Worm (Caenorhabditis elegans) whole organism, L1 larva: ENCODE data around the gene C14A11.2.
A peak's percentile ranks its signal among the peaks of the same experiment; 100 is the strongest.

ENCODE experiments used
- F16B12.6 ChIP-seq: fragments of 150-350 bp; optimal IDR thresholded peaks from 2 replicates; lab custom pipeline; 2014; ENCODE audit warnings: missing biosample characterization, missing genetic modification characterization
- Y116A8C.19 ChIP-seq: sonication (generic microtip); optimal IDR thresholded peaks from 2 replicates; lab custom pipeline; 2016; ENCODE audit warnings: missing compliant biosample characterization, missing genetic modification characterization, borderline replicate concordance
- aha-1 ChIP-seq: fragments of 150-350 bp; optimal IDR thresholded peaks from 2 replicates; lab custom pipeline; 2014; ENCODE audit warnings: missing biosample characterization, missing genetic modification characterization
- aly-2 ChIP-seq: fragments of 150-350 bp; optimal IDR thresholded peaks from 2 replicates; lab custom pipeline; 2014; ENCODE audit warnings: missing biosample characterization, missing genetic modification characterization
- ceh-63 ChIP-seq: fragments of 200-800 bp; sonication (Bioruptor generic); optimal IDR thresholded peaks from 2 replicates; lab custom pipeline; 2018; ENCODE audit warnings: mild to moderate bottlenecking, missing genetic modification characterization, missing compliant biosample characterization
- ceh-88 ChIP-seq: fragments of 200-800 bp; sonication (Bioruptor generic); IDR thresholded peaks from 2 replicates; pipeline ENCODE4 v1.3.6; 2022; ENCODE audit warnings: missing genetic modification characterization, missing compliant biosample characterization
- ceh-90 ChIP-seq: sonication (generic microtip); optimal IDR thresholded peaks from 2 replicates; lab custom pipeline; 2016; ENCODE audit warnings: missing genetic modification characterization, missing compliant biosample characterization
- efl-1 ChIP-seq, 4 experiments: fragments of 150-350 bp; optimal IDR thresholded peaks in 3 of 4; peaks in 1 of 4; 1 replicate in 1 of 4; 2 replicates in 3 of 4; lab custom pipeline; 2014; ENCODE audit warnings: missing biosample characterization in 2 of 4, missing genetic modification characterization in 2 of 4, missing genetic modification reagents in 2 of 4
- egl-27 ChIP-seq, 2 experiments: fragments of 150-350 bp in 1 of 2; sonication (generic microtip); optimal IDR thresholded peaks; 3 replicates each; lab custom pipeline; 2017 to 2018; ENCODE audit warnings: missing biosample characterization in 2 of 2, missing genetic modification characterization in 2 of 2, missing genetic modification reagents in 2 of 2
- elt-2 ChIP-seq: sonication (generic microtip); optimal IDR thresholded peaks from 2 replicates; lab custom pipeline; 2016; ENCODE audit warnings: missing genetic modification characterization, mild to moderate bottlenecking, inconsistent platforms, missing compliant biosample characterization, missing genetic modification reagents
- elt-3 ChIP-seq, 6 experiments: fragments of 150-350 bp in 1 of 6; sonication (generic microtip); optimal IDR thresholded peaks; 2 replicates each; lab custom pipeline; 2017 to 2018; ENCODE audit warnings: missing biosample characterization in 6 of 6, missing genetic modification characterization in 6 of 6, inconsistent platforms in 1 of 6
- fkh-4 ChIP-seq: sonication (generic microtip); optimal IDR thresholded peaks from 2 replicates; lab custom pipeline; 2016; ENCODE audit warnings: missing compliant biosample characterization, missing genetic modification characterization, borderline replicate concordance
- fos-1 ChIP-seq: fragments of 150-350 bp; optimal IDR thresholded peaks from 2 replicates; lab custom pipeline; 2014; ENCODE audit warnings: missing biosample characterization, missing genetic modification characterization
- hlh-4 ChIP-seq: sonication (generic microtip); optimal IDR thresholded peaks from 2 replicates; lab custom pipeline; 2016; ENCODE audit warnings: mild to moderate bottlenecking, missing genetic modification characterization, missing compliant biosample characterization
- hpl-2 ChIP-seq: fragments of 150-350 bp; optimal IDR thresholded peaks from 2 replicates; lab custom pipeline; 2014; ENCODE audit warnings: missing biosample characterization, missing genetic modification reagents, missing genetic modification characterization
- irx-1 ChIP-seq: sonication (generic microtip); optimal IDR thresholded peaks from 2 replicates; lab custom pipeline; 2016; ENCODE audit warnings: missing genetic modification characterization, missing compliant biosample characterization
- lin-13 ChIP-seq: fragments of 150-350 bp; optimal IDR thresholded peaks from 2 replicates; lab custom pipeline; 2014; ENCODE audit warnings: missing biosample characterization, missing genetic modification reagents, missing genetic modification characterization
- lin-15B ChIP-seq: fragments of 150-350 bp; sonication (generic microtip); optimal IDR thresholded peaks from 3 replicates; lab custom pipeline; 2014; ENCODE audit warnings: missing biosample characterization, missing genetic modification characterization
- lin-35 ChIP-seq, 2 experiments: fragments of 150-350 bp; optimal IDR thresholded peaks; 2 replicates each; lab custom pipeline; 2014; ENCODE audit warnings: missing biosample characterization in 2 of 2, missing genetic modification characterization in 2 of 2, missing genetic modification reagents in 2 of 2
- lin-39 ChIP-seq: fragments of 150-350 bp; optimal IDR thresholded peaks from 2 replicates; lab custom pipeline; 2014; ENCODE audit warnings: missing biosample characterization, missing genetic modification reagents, missing genetic modification characterization
- mdl-1 ChIP-seq, 2 experiments: fragments of 150-350 bp; optimal IDR thresholded peaks; 2 replicates each; lab custom pipeline; 2014 to 2017; ENCODE audit warnings: missing biosample characterization in 2 of 2, missing genetic modification characterization in 2 of 2, inconsistent platforms in 1 of 2
- mef-2 ChIP-seq: fragments of 150-350 bp; optimal IDR thresholded peaks from 2 replicates; lab custom pipeline; 2014; ENCODE audit warnings: missing biosample characterization, missing genetic modification characterization
- mep-1 ChIP-seq: fragments of 150-350 bp; optimal IDR thresholded peaks from 2 replicates; lab custom pipeline; 2014; ENCODE audit warnings: missing biosample characterization, missing genetic modification characterization
- nhr-12 ChIP-seq: sonication (generic microtip); optimal IDR thresholded peaks from 2 replicates; lab custom pipeline; 2017; ENCODE audit warnings: missing biosample characterization, missing genetic modification characterization
- nhr-19 ChIP-seq: fragments of 200-800 bp; sonication (Bioruptor generic); conservative IDR thresholded peaks from 2 replicates; pipeline ENCODE4 v1.3.6; 2022; ENCODE audit warnings: missing genetic modification characterization, missing compliant biosample characterization
- nhr-20 ChIP-seq: sonication (generic microtip); optimal IDR thresholded peaks from 2 replicates; lab custom pipeline; 2016; ENCODE audit warnings: mild to moderate bottlenecking, missing genetic modification characterization, missing compliant biosample characterization
- nhr-237 ChIP-seq: fragments of 150-350 bp; optimal IDR thresholded peaks from 2 replicates; lab custom pipeline; 2014; ENCODE audit warnings: missing biosample characterization, missing genetic modification characterization
- nhr-84 ChIP-seq: sonication (generic microtip); optimal IDR thresholded peaks from 2 replicates; lab custom pipeline; 2017; ENCODE audit warnings: missing biosample characterization, missing genetic modification characterization
- nhr-90 ChIP-seq: sonication (generic microtip); optimal IDR thresholded peaks from 2 replicates; lab custom pipeline; 2016; ENCODE audit warnings: mild to moderate bottlenecking, missing genetic modification characterization, missing compliant biosample characterization; ENCODE audit not compliant: poor library complexity
- pag-3 ChIP-seq: sonication (generic microtip); optimal IDR thresholded peaks from 2 replicates; lab custom pipeline; 2017; ENCODE audit warnings: missing genetic modification characterization, mild to moderate bottlenecking, missing compliant biosample characterization, antibody characterized with exemption, borderline replicate concordance; ENCODE audit not compliant: insufficient read depth
- pax-3 ChIP-seq: fragments of 200-800 bp; sonication (Bioruptor generic); optimal IDR thresholded peaks from 2 replicates; lab custom pipeline; 2018; ENCODE audit warnings: mild to moderate bottlenecking, missing genetic modification characterization, moderate library complexity, missing compliant biosample characterization
- pqm-1 ChIP-seq: sonication (generic microtip); optimal IDR thresholded peaks from 3 replicates; lab custom pipeline; 2017; ENCODE audit warnings: missing biosample characterization, missing genetic modification characterization
- sox-4 ChIP-seq: sonication (generic microtip); optimal IDR thresholded peaks from 2 replicates; lab custom pipeline; 2016; ENCODE audit warnings: missing genetic modification characterization, missing compliant biosample characterization
- sptf-1 ChIP-seq: fragments of 150-350 bp; optimal IDR thresholded peaks from 2 replicates; lab custom pipeline; 2014; ENCODE audit warnings: missing biosample characterization, missing genetic modification characterization
- swsn-7 ChIP-seq: sonication (generic microtip); optimal IDR thresholded peaks from 2 replicates; lab custom pipeline; 2016; ENCODE audit warnings: missing genetic modification characterization, missing compliant biosample characterization
- tbx-2 ChIP-seq: sonication (generic microtip); optimal IDR thresholded peaks from 2 replicates; lab custom pipeline; 2016; ENCODE audit warnings: missing genetic modification characterization, missing compliant biosample characterization
- tlp-1 ChIP-seq: fragments of 150-350 bp; optimal IDR thresholded peaks from 2 replicates; lab custom pipeline; 2014; ENCODE audit warnings: missing biosample characterization, missing genetic modification characterization
- unc-30 ChIP-seq: sonication (generic microtip); optimal IDR thresholded peaks from 2 replicates; lab custom pipeline; 2017; ENCODE audit warnings: missing biosample characterization, missing genetic modification characterization
- xbp-1 ChIP-seq: sonication (generic microtip); optimal IDR thresholded peaks from 2 replicates; lab custom pipeline; 2016; ENCODE audit warnings: missing genetic modification characterization, missing compliant biosample characterization
- zag-1 ChIP-seq: fragments of 150-350 bp; optimal IDR thresholded peaks from 2 replicates; lab custom pipeline; 2014; ENCODE audit warnings: missing biosample characterization, missing genetic modification characterization
- zip-4 ChIP-seq: fragments of 200-800 bp; sonication (Bioruptor generic); optimal IDR thresholded peaks from 2 replicates; lab custom pipeline; 2018; ENCODE audit warnings: mild to moderate bottlenecking, missing genetic modification characterization, moderate library complexity, missing compliant biosample characterization
- ztf-4 ChIP-seq: fragments of 150-350 bp; optimal IDR thresholded peaks from 2 replicates; lab custom pipeline; 2014; ENCODE audit warnings: missing biosample characterization, missing genetic modification characterization

C14A11.2 gene

ce11 chrX:2827702-2828182 lies 24.8 kb downstream of the C14A11.2 start, which contains the start of gene ssr-2 (continued):
- TF ChIP-seq pag-3 (tag; lab: Kevin White, UChicago): no peak
- TF ChIP-seq aly-2 (tag; lab: Kevin White, UChicago): no peak
- TF ChIP-seq elt-2 (tag; lab: Kevin White, UChicago): no peak
- TF ChIP-seq mep-1: no peak
- no peak for TF ChIP-seq fkh-4
- no peak for TF ChIP-seq egl-27 (tag; optimal IDR thresholded peaks at IDR 0.05; lab: Kevin White, UChicago)
- peak; percentile 55 for TF ChIP-seq pax-3 (tag; lab: Kevin White, UChicago)
- TF ChIP-seq nhr-19 (GFP tag; lab: Robert Waterston, UW): no peak
- TF ChIP-seq elt-3 (tag; optimal IDR thresholded peaks at IDR 0.05; lab: Kevin White, UChicago): no peak
- no peak for TF ChIP-seq F16B12.6 (tag; lab: Kevin White, UChicago)
- no peak for TF ChIP-seq lin-35 (GFP tag; optimal IDR thresholded peaks at IDR 0.05; lab: Kevin White, UChicago)
- TF ChIP-seq ceh-88 (GFP tag; lab: Robert Waterston, UW): no peak
- no peak for TF ChIP-seq hlh-4 (tag; lab: Kevin White, UChicago)
- no peak for TF ChIP-seq ceh-90 (tag; lab: Kevin White, UChicago)
- no peak for TF ChIP-seq sox-4 (tag; lab: Kevin White, UChicago)
- no peak for TF ChIP-seq zip-4 (GFP tag; lab: Kevin White, UChicago)
- TF ChIP-seq nhr-90: no peak
- TF ChIP-seq lin-15B: no peak
- no peak for TF ChIP-seq ceh-63
- TF ChIP-seq efl-1 (optimal IDR thresholded peaks at IDR 0.05; lab: Kevin White, UChicago): no peak
- peak in 1 of 2 experiments; percentile 51 for TF ChIP-seq efl-1 (GFP tag; optimal IDR thresholded peaks at IDR 0.05 in 1 of 2; lab: Kevin White, UChicago)

- TF ChIP-seq efl-1 (optimal IDR thresholded peaks at IDR 0.05; lab: Kevin White, UChicago) (no peak), efl-1 (GFP tag; optimal IDR thresholded peaks at IDR 0.05 in 1 of 2; lab: Kevin White, UChicago) (peak in 1 of 2 experiments; percentile 74), nhr-20 (tag; lab: Kevin White, UChicago) (no peak), Y116A8C.19 (tag; lab: Kevin White, UChicago) (no peak), mdl-1 (tag; optimal IDR thresholded peaks at IDR 0.05; lab: Kevin White, UChicago) (no peak), xbp-1 (tag; lab: Kevin White, UChicago) (no peak), nhr-237 (tag; lab: Kevin White, UChicago) (no peak), unc-30 (tag; lab: Kevin White, UChicago) (no peak), lin-13 (GFP tag; lab: Kevin White, UChicago) (no peak), swsn-7 (tag; lab: Kevin White, UChicago) (no peak), lin-35 (GFP tag; optimal IDR thresholded peaks at IDR 0.05; lab: Kevin White, UChicago) (no peak), irx-1 (no peak), aha-1 (tag; lab: Kevin White, UChicago) (no peak), elt-2 (tag; lab: Kevin White, UChicago) (peak; percentile 42), mef-2 (no peak), pqm-1 (tag; lab: Kevin White, UChicago) (peak; percentile 73), elt-3 (tag; optimal IDR thresholded peaks at IDR 0.05; lab: Kevin White, UChicago) (no peak), nhr-84 (no peak), tlp-1 (tag; lab: Kevin White, UChicago) (peak; percentile 2)
Measured at ce11 chrX:2836770-2837169, 33.9 kb downstream of the C14A11.2 start.

ce11 chrX:2837477-2837876 lies 34.6 kb downstream of the C14A11.2 start:
- no peak for TF ChIP-seq sptf-1
- TF ChIP-seq ceh-63: no peak
- TF ChIP-seq zag-1 (tag; lab: Kevin White, UChicago): no peak
- no peak for TF ChIP-seq nhr-12 (tag; lab: Kevin White, UChicago)
- TF ChIP-seq tbx-2: no peak
- no peak for TF ChIP-seq lin-39
- no peak for TF ChIP-seq ceh-88 (GFP tag; lab: Robert Waterston, UW)
- no peak for TF ChIP-seq aly-2 (tag; lab: Kevin White, UChicago)
- TF ChIP-seq hlh-4 (tag; lab: Kevin White, UChicago): no peak
- no peak for TF ChIP-seq hpl-2 (GFP tag; lab: Kevin White, UChicago)
- no peak for TF ChIP-seq fos-1 (tag; lab: Kevin White, UChicago)
- TF ChIP-seq ztf-4 (tag; lab: Kevin White, UChicago): no peak
